Fruit fly (Drosophila melanogaster) S2 (cell line): ENCODE data around the gene CDase.

Experiments
- CG8478 ChIP-seq: fragments of >200 bp; optimal IDR thresholded peaks from 2 replicates; lab custom pipeline; 2018
- CTCF ChIP-seq, 2 experiments: fragments of >200 bp; optimal IDR thresholded peaks; 2 replicates each; lab custom pipeline; 2018

DNA sequence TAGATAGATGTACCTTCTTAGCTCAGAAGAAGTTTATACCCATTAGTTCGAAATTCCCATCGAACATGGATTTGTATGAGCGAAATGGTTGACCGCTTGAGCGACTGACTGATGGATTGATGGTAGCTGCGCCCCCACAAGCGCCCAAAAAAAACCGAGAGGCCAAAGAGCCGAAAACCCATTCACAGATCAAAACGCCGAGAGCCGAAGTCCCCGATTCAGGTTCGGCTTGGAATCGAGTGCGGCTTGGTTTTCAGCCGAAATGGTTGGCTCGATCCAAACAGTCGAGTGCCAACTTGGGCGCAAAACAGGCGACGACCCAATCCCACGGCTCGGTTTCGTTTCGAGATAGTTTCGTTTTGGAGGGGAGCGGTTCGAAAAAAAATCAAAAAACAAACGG lies 866 bp downstream of the CDase start:
- no peak for TF ChIP-seq CG8478 (lab: Kevin White, UChicago)
- TF ChIP-seq CTCF (optimal IDR thresholded peaks at IDR 0.05; lab: Kevin White, UChicago), result no peak
